Worm (Caenorhabditis elegans) whole organism, L4 larva: Measurements from ENCODE around the gene npp-5.

Source experiments
- D1046.2 ChIP-seq: fragments of 200-800 bp; sonication (Bioruptor generic); IDR thresholded peaks from 2 replicates; pipeline ENCODE4 v1.3.6; 2022; ENCODE audit warnings: missing genetic modification characterization, missing compliant biosample characterization
- F10B5.3 ChIP-seq: sonication (generic microtip); optimal IDR thresholded peaks from 2 replicates; lab custom pipeline; 2016; ENCODE audit warnings: mild to moderate bottlenecking, missing genetic modification characterization, missing compliant biosample characterization
- F37D6.2 ChIP-seq: sonication (generic microtip); optimal IDR thresholded peaks from 2 replicates; lab custom pipeline; 2016; ENCODE audit warnings: mild to moderate bottlenecking, missing genetic modification characterization, missing compliant biosample characterization
- T26A8.4 ChIP-seq: fragments of 200-800 bp; sonication (Bioruptor generic); IDR thresholded peaks from 2 replicates; pipeline ENCODE4 v1.3.6; 2022; ENCODE audit warnings: missing genetic modification characterization, missing compliant biosample characterization
- Y48G9A.11 ChIP-seq: fragments of 200-800 bp; sonication (Bioruptor generic); IDR thresholded peaks from 2 replicates; pipeline ENCODE4 v1.3.6; 2022; ENCODE audit warnings: missing genetic modification reagents, missing genetic modification characterization, missing compliant biosample characterization
- ZK337.2 ChIP-seq: fragments of 200-800 bp; sonication (Bioruptor generic); IDR thresholded peaks from 2 replicates; pipeline ENCODE4 v1.3.6; 2022; ENCODE audit warnings: missing genetic modification reagents, missing genetic modification characterization, missing compliant biosample characterization
- ZK546.5 ChIP-seq, 2 experiments: sonication (generic microtip); optimal IDR thresholded peaks; 2 replicates each; lab custom pipeline; 2017; ENCODE audit warnings: missing biosample characterization in 2 of 2, missing genetic modification characterization in 2 of 2
- aha-1 ChIP-seq: fragments of 150-350 bp; peaks from one replicate; lab custom pipeline; 2014; ENCODE audit warnings: missing biosample characterization, missing genetic modification characterization
- ama-1 ChIP-seq: fragments of 150-350 bp; optimal IDR thresholded peaks from 2 replicates; lab custom pipeline; 2014; ENCODE audit warnings: inconsistent platforms, mixed read lengths
- ceh-32 ChIP-seq: sonication (generic microtip); optimal IDR thresholded peaks from 2 replicates; lab custom pipeline; 2016; ENCODE audit warnings: mild to moderate bottlenecking, missing genetic modification characterization, missing compliant biosample characterization; ENCODE audit not compliant: poor library complexity
- ces-1 ChIP-seq: fragments of 150-350 bp; sonication (generic microtip); optimal IDR thresholded peaks from 4 replicates; lab custom pipeline; 2014; ENCODE audit warnings: missing biosample characterization, missing genetic modification reagents, missing genetic modification characterization
- cey-2 ChIP-seq: sonication (generic microtip); optimal IDR thresholded peaks from 3 replicates; lab custom pipeline; 2017; ENCODE audit warnings: missing genetic modification characterization, mild to moderate bottlenecking, missing compliant biosample characterization, antibody characterized with exemption, borderline replicate concordance; ENCODE audit not compliant: insufficient read depth
- daf-16 ChIP-seq, 3 experiments: sonication (generic microtip); optimal IDR thresholded peaks; 2 replicates each; lab custom pipeline; 2016 to 2017; ENCODE audit warnings: missing genetic modification characterization in 3 of 3, missing genetic modification reagents in 3 of 3, mild to moderate bottlenecking in 2 of 3, missing compliant biosample characterization in 2 of 3, missing biosample characterization in 1 of 3, moderate library complexity in 1 of 3
- dmd-6 ChIP-seq: fragments of 200-800 bp; sonication (Bioruptor generic); IDR thresholded peaks from 2 replicates; pipeline ENCODE4 v1.3.6; 2022; ENCODE audit warnings: missing genetic modification reagents, missing genetic modification characterization, missing compliant biosample characterization
- dmd-9 ChIP-seq: fragments of 200-800 bp; sonication (Bioruptor generic); IDR thresholded peaks from 2 replicates; pipeline ENCODE4 v1.3.6; 2022; ENCODE audit warnings: missing genetic modification reagents, missing genetic modification characterization, missing compliant biosample characterization
- duxl-1 ChIP-seq: sonication (generic microtip); optimal IDR thresholded peaks from 2 replicates; lab custom pipeline; 2016; ENCODE audit warnings: mild to moderate bottlenecking, missing genetic modification characterization, moderate library complexity, missing compliant biosample characterization; ENCODE audit not compliant: poor library complexity
- dve-1 ChIP-seq: sonication (generic microtip); optimal IDR thresholded peaks from 2 replicates; lab custom pipeline; 2017; ENCODE audit warnings: antibody characterized with exemption, mild to moderate bottlenecking, missing genetic modification characterization, missing compliant biosample characterization; ENCODE audit not compliant: insufficient read depth
- egl-43 ChIP-seq: fragments of 200-800 bp; sonication (Bioruptor generic); IDR thresholded peaks from 2 replicates; pipeline ENCODE4 v1.3.6; 2022; ENCODE audit warnings: missing genetic modification reagents, missing genetic modification characterization, missing compliant biosample characterization
- gei-8 ChIP-seq: fragments of 200-800 bp; sonication (Bioruptor generic); optimal IDR thresholded peaks from 2 replicates; lab custom pipeline; 2018; ENCODE audit warnings: mild to moderate bottlenecking, missing genetic modification characterization, missing compliant biosample characterization
- hif-1 ChIP-seq, 2 experiments: sonication (generic microtip); optimal IDR thresholded peaks; 2 replicates each; lab custom pipeline; 2016 to 2017; ENCODE audit warnings: missing compliant biosample characterization in 2 of 2, missing genetic modification characterization in 2 of 2, missing genetic modification reagents in 2 of 2, missing genotype in 2 of 2, mild to moderate bottlenecking in 1 of 2
- hlh-11 ChIP-seq: fragments of 200-800 bp; sonication (Bioruptor generic); optimal IDR thresholded peaks from 2 replicates; lab custom pipeline; 2018; ENCODE audit warnings: mild to moderate bottlenecking, missing genetic modification characterization, missing compliant biosample characterization
- hlh-30 ChIP-seq: sonication (generic microtip); optimal IDR thresholded peaks from 2 replicates; lab custom pipeline; 2017; ENCODE audit warnings: antibody characterized with exemption, mild to moderate bottlenecking, missing genetic modification characterization, missing compliant biosample characterization; ENCODE audit not compliant: insufficient read depth
- jun-1 ChIP-seq: fragments of 150-350 bp; optimal IDR thresholded peaks from 2 replicates; lab custom pipeline; 2014; ENCODE audit warnings: missing biosample characterization, missing genetic modification reagents, missing genetic modification characterization
- lim-7 ChIP-seq: fragments of 200-800 bp; sonication (Bioruptor generic); IDR thresholded peaks from 2 replicates; pipeline ENCODE4 v1.3.6; 2022; ENCODE audit warnings: missing genetic modification characterization, missing compliant biosample characterization
- lin-1 ChIP-seq: fragments of 200-800 bp; sonication (Bioruptor generic); IDR thresholded peaks from 2 replicates; pipeline ENCODE4 v1.3.6; 2022; ENCODE audit warnings: missing genetic modification reagents, missing genetic modification characterization, missing compliant biosample characterization
- lir-3 ChIP-seq: sonication (generic microtip); optimal IDR thresholded peaks from 2 replicates; lab custom pipeline; 2016; ENCODE audit warnings: mild to moderate bottlenecking, missing genetic modification characterization, missing compliant biosample characterization
- lsy-2 ChIP-seq, 2 experiments: fragments of 150-350 bp in 1 of 2; sonication (generic microtip) in 1 of 2; optimal IDR thresholded peaks; 2 replicates each; lab custom pipeline; 2014 to 2017; ENCODE audit warnings: missing biosample characterization in 2 of 2, missing genetic modification characterization in 2 of 2
- madf-9 ChIP-seq: fragments of 200-800 bp; sonication (Bioruptor generic); conservative IDR thresholded peaks from 2 replicates; pipeline ENCODE4 v1.3.6; 2022; ENCODE audit warnings: missing genetic modification reagents, missing genetic modification characterization, missing compliant biosample characterization
- mdl-1 ChIP-seq, 2 experiments: fragments of 150-350 bp in 1 of 2; sonication (generic microtip) in 1 of 2; optimal IDR thresholded peaks; 2 replicates each; lab custom pipeline; 2014 to 2017; ENCODE audit warnings: missing biosample characterization in 2 of 2, missing genetic modification characterization in 2 of 2
- mdt-29 ChIP-seq: fragments of 200-800 bp; sonication (Bioruptor generic); IDR thresholded peaks from 2 replicates; pipeline ENCODE4 v1.3.6; 2022; ENCODE audit warnings: missing genetic modification reagents, missing genetic modification characterization, missing compliant biosample characterization
- mep-1 ChIP-seq: fragments of 150-350 bp; sonication (generic microtip); optimal IDR thresholded peaks from 3 replicates; lab custom pipeline; 2014; ENCODE audit warnings: missing biosample characterization, missing genetic modification characterization
- mes-2 ChIP-seq: sonication (generic microtip); optimal IDR thresholded peaks from 2 replicates; lab custom pipeline; 2016; ENCODE audit warnings: missing genotype, mild to moderate bottlenecking, missing genetic modification characterization, missing compliant biosample characterization; ENCODE audit not compliant: poor library complexity, severe bottlenecking
- mxl-2 ChIP-seq: fragments of 200-800 bp; sonication (Bioruptor generic); conservative IDR thresholded peaks from 2 replicates; pipeline ENCODE4 v1.3.6; 2022; ENCODE audit warnings: missing genetic modification reagents, missing genetic modification characterization, missing compliant biosample characterization
- mxl-3 ChIP-seq: fragments of 200-800 bp; sonication (Bioruptor generic); optimal IDR thresholded peaks from 2 replicates; lab custom pipeline; 2018; ENCODE audit warnings: mild to moderate bottlenecking, missing genetic modification characterization, missing compliant biosample characterization
- nhr-10 ChIP-seq: fragments of 150-350 bp; optimal IDR thresholded peaks from 2 replicates; lab custom pipeline; 2014; ENCODE audit warnings: missing biosample characterization, missing genetic modification characterization
- nhr-102 ChIP-seq: sonication (generic microtip); optimal IDR thresholded peaks from 2 replicates; lab custom pipeline; 2016; ENCODE audit warnings: mild to moderate bottlenecking, missing genetic modification characterization, moderate library complexity, missing compliant biosample characterization
- nhr-76 ChIP-seq: fragments of 150-350 bp; optimal IDR thresholded peaks from 2 replicates; lab custom pipeline; 2014; ENCODE audit warnings: missing biosample characterization, missing genetic modification characterization
- nhr-77 ChIP-seq: fragments of 150-350 bp; optimal IDR thresholded peaks from 2 replicates; lab custom pipeline; 2014; ENCODE audit warnings: missing biosample characterization, missing genetic modification characterization
- pqm-1 ChIP-seq: sonication (generic microtip); optimal IDR thresholded peaks from 2 replicates; lab custom pipeline; 2017; ENCODE audit warnings: missing biosample characterization, missing genetic modification characterization
- rbr-2 ChIP-seq: sonication (generic microtip); optimal IDR thresholded peaks from 2 replicates; lab custom pipeline; 2016; ENCODE audit warnings: missing genotype, missing genetic modification characterization, missing compliant biosample characterization
- spr-3 ChIP-seq: fragments of 200-800 bp; sonication (Bioruptor generic); optimal IDR thresholded peaks from 2 replicates; lab custom pipeline; 2018; ENCODE audit warnings: mild to moderate bottlenecking, missing genetic modification characterization, missing compliant biosample characterization
- tra-1 ChIP-seq: fragments of 200-800 bp; sonication (Bioruptor generic); IDR thresholded peaks from 2 replicates; pipeline ENCODE4 v1.3.6; 2022; ENCODE audit warnings: missing genetic modification reagents, missing genetic modification characterization, missing compliant biosample characterization
- unc-130 ChIP-seq: sonication (generic microtip); optimal IDR thresholded peaks from 2 replicates; lab custom pipeline; 2016; ENCODE audit warnings: missing genetic modification reagents, missing genetic modification characterization, missing compliant biosample characterization
- unc-62 ChIP-seq, 3 experiments: fragments of 150-350 bp in 1 of 3; sonication (generic microtip); optimal IDR thresholded peaks in 2 of 3; peaks in 1 of 3; 1 replicate in 1 of 3; 2 replicates in 2 of 3; lab custom pipeline; 2014 to 2017; ENCODE audit warnings: missing biosample characterization in 3 of 3, missing genetic modification characterization in 3 of 3, missing genetic modification reagents in 3 of 3, missing genotype in 1 of 3
- ztf-11 ChIP-seq: fragments of 150-350 bp; optimal IDR thresholded peaks from 2 replicates; lab custom pipeline; 2014; ENCODE audit warnings: missing biosample characterization, missing genetic modification characterization

npp-5 gene

ce11 chrII:11614103-11614857 lies 14.7 kb upstream of the npp-5 start:
- peak; percentile 18 for TF ChIP-seq duxl-1 (tag; lab: Kevin White, UChicago)
- TF ChIP-seq ama-1 (lab: Kevin White, UChicago), result peak; percentile 54
- no peak for TF ChIP-seq spr-3 (GFP tag; lab: Kevin White, UChicago)
- peak; percentile 5 for TF ChIP-seq dve-1
- TF ChIP-seq daf-16 (GFP tag; optimal IDR thresholded peaks at IDR 0.05; lab: Kevin White, UChicago), result peak in 1 of 2 experiments; percentile 60
- peak; percentile 18 for TF ChIP-seq daf-16 (tag; optimal IDR thresholded peaks at IDR 0.05; lab: Kevin White, UChicago)
- peak; percentile 50; the same call in 1 of the 2 replicates for TF ChIP-seq T26A8.4 (GFP tag; lab: Robert Waterston, UW)
- peak; percentile 38 for TF ChIP-seq nhr-77 (tag; lab: Kevin White, UChicago)
- peak; percentile 57 for TF ChIP-seq nhr-102 (tag; lab: Kevin White, UChicago)
- peak; percentile 5 for TF ChIP-seq F10B5.3 (tag; lab: Kevin White, UChicago)
- peak; percentile 95 for TF ChIP-seq aha-1 (tag; lab: Kevin White, UChicago)
- peak; percentile 17 for TF ChIP-seq F37D6.2 (tag; lab: Kevin White, UChicago)
- TF ChIP-seq mep-1 (tag; lab: Kevin White, UChicago), result peak; percentile 61
- TF ChIP-seq cey-2 (tag; lab: Kevin White, UChicago), result no peak
- peak in 1 of 2 experiments; percentile 9 for TF ChIP-seq lsy-2 (tag; optimal IDR thresholded peaks at IDR 0.05; lab: Kevin White, UChicago)
- TF ChIP-seq unc-62 (GFP tag; optimal IDR thresholded peaks at IDR 0.05 in 1 of 2; lab: Kevin White, UChicago), result peak in 1 of 2 experiments; percentile 47
- TF ChIP-seq unc-62 (tag; optimal IDR thresholded peaks at IDR 0.05; lab: Kevin White, UChicago), result no peak
- TF ChIP-seq mes-2 (tag; lab: Kevin White, UChicago), result peak; percentile 21
- TF ChIP-seq rbr-2, result peak; percentile 12
- no peak for TF ChIP-seq ceh-32 (tag; lab: Kevin White, UChicago)
- no peak for TF ChIP-seq lir-3 (tag; lab: Kevin White, UChicago)
- TF ChIP-seq nhr-10 (tag; lab: Kevin White, UChicago), result peak; percentile 28
- no peak for TF ChIP-seq mxl-2 (GFP tag; lab: Robert Waterston, UW)
- TF ChIP-seq, all 104 proteins: peak for 16

DNA sequence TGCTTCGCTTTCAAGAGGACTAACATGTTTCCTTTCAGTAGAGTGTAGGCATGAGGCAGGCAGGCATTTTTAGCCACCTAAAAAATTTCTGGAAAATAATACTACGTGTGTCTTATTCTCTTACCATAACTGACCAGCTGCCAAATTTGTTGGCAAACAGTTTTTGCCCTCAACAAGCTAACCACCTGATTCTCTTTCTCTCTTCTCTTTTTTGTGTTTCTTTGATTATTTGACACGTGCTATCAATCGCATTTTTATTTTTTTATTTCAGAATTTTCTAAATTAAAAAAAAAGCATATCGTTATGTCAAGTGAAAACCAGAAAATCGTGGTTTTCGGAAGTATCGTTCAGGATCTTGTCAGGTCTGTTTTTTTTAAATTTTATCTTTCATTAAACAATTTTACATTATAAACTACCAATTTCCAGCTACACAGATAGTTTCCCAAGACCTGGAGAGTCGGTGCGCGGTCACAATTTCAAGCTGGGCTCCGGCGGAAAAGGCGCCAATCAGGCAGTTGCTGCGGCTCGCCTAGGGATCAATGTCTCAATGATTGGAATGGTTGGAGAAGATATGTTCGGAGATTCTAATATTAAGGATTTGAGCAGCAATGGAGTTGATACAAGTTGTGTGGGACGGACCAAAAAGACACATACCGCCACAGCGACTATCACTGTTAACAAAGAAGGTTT lies 12.6 kb upstream of the npp-5 start, which contains the start of gene F07A11.5:
TSS of gene F07A11.5 (plus strand) at position 267 of the 690 bp plus-strand sequence.
- TF ChIP-seq dmd-6 (GFP tag; lab: Robert Waterston, UW), result peak; percentile 50
- TF ChIP-seq dve-1, result peak; percentile 2
- no peak for TF ChIP-seq Y48G9A.11 (GFP tag; lab: Robert Waterston, UW)
- TF ChIP-seq ZK546.5 (tag; optimal IDR thresholded peaks at IDR 0.05; lab: Kevin White, UChicago), result no peak
- no peak for TF ChIP-seq pqm-1 (tag; lab: Kevin White, UChicago)
- TF ChIP-seq jun-1 (tag; lab: Kevin White, UChicago), result no peak
- no peak for TF ChIP-seq egl-43 (GFP tag; lab: Robert Waterston, UW)
- TF ChIP-seq ztf-11 (tag; lab: Kevin White, UChicago), result no peak
- TF ChIP-seq mxl-3 (GFP tag; lab: Kevin White, UChicago), result peak; percentile 9
- no peak for TF ChIP-seq lin-1 (GFP tag; lab: Robert Waterston, UW)
- no peak for TF ChIP-seq D1046.2 (GFP tag; lab: Robert Waterston, UW)
- TF ChIP-seq gei-8 (GFP tag; lab: Kevin White, UChicago), result no peak
- no peak for TF ChIP-seq madf-9 (GFP tag; lab: Robert Waterston, UW)
- no peak for TF ChIP-seq ces-1
- TF ChIP-seq nhr-76, result no peak
- TF ChIP-seq tra-1 (GFP tag; lab: Robert Waterston, UW), result no peak
- TF ChIP-seq ZK337.2, result no peak
- peak in 1 of 2 experiments; percentile 29 for TF ChIP-seq mdl-1 (tag; optimal IDR thresholded peaks at IDR 0.05; lab: Kevin White, UChicago)
- TF ChIP-seq hif-1 (tag; optimal IDR thresholded peaks at IDR 0.05; lab: Kevin White, UChicago), result no peak
- no peak for TF ChIP-seq mdt-29 (GFP tag; lab: Robert Waterston, UW)
- TF ChIP-seq hlh-30, result peak; percentile 52
- no peak for TF ChIP-seq unc-130 (GFP tag; lab: Kevin White, UChicago)
- TF ChIP-seq hlh-11, result peak; percentile 17
- TF ChIP-seq lim-7 (GFP tag; lab: Robert Waterston, UW), result 0 out of 2 replicates have a peak, but pooled peaks have one; percentile 51
- no peak for TF ChIP-seq daf-16 (GFP tag; optimal IDR thresholded peaks at IDR 0.05; lab: Kevin White, UChicago)
- TF ChIP-seq daf-16 (tag; optimal IDR thresholded peaks at IDR 0.05; lab: Kevin White, UChicago), result peak; percentile 57
- TF ChIP-seq dmd-9, result no peak
